Worm (Caenorhabditis elegans) whole organism, midembryonic: ENCODE measurements around the gene Y53C12A.11.

Source experiments
- flt-1 ChIP-seq: fragments of 200-800 bp; sonication (Bioruptor generic); IDR thresholded peaks from 2 replicates; pipeline ENCODE4 v1.3.6; 2022; ENCODE audit warnings: missing genetic modification characterization, missing compliant biosample characterization
- ref-1 ChIP-seq: fragments of 200-800 bp; sonication (Bioruptor generic); conservative IDR thresholded peaks from 2 replicates; pipeline ENCODE4 v1.3.6; 2022; ENCODE audit warnings: missing genetic modification reagents, missing genetic modification characterization, missing compliant biosample characterization

ce11 chrII:9735785-9736184 is 17.3 kb upstream of the Y53C12A.11 start:
- TF ChIP-seq ref-1 (GFP tag; lab: Robert Waterston, UW) (no peak), flt-1 (no peak)
